Worm (Caenorhabditis elegans): Measurements from ENCODE around the gene ras-2.
"Not testable (repeated sequence)": the region's sequence is repeated elsewhere in the genome, so short reads cannot be mapped to it uniquely, and the experiment has no call there.

Gene ras-2

ce11 chrIII:4748109-4748508, 8.2 kb upstream of the ras-2 start, which contains the start of gene col-89:
Gene col-89, plus strand, starts transcription at chrIII:4748127.
- TF ChIP-seq che-1 (tag; optimal IDR thresholded peaks at IDR 0.05) (no peak), dmd-4 (tag; optimal IDR thresholded peaks at IDR 0.05; ENCODE audit: borderline replicate concordance) (no peak), pax-1 (tag; optimal IDR thresholded peaks at IDR 0.05) (no peak), K09A11.1 (tag; optimal IDR thresholded peaks at IDR 0.05; ENCODE audit: insufficient read depth) (no peak), ceh-22 (tag; optimal IDR thresholded peaks at IDR 0.05) (no peak), npax-4 (tag; optimal IDR thresholded peaks at IDR 0.05) (no peak), ceh-48 (tag; optimal IDR thresholded peaks at IDR 0.05) (no peak), K02D7.2 (tag; optimal IDR thresholded peaks at IDR 0.05) (no peak), Y22D7AL.16 (tag; optimal IDR thresholded peaks at IDR 0.05) (no peak), syd-9 (tag; optimal IDR thresholded peaks at IDR 0.05) (no peak), ref-2 (tag; optimal IDR thresholded peaks at IDR 0.05) (no peak), rnt-1 (tag; optimal IDR thresholded peaks at IDR 0.05) (no peak), odd-2 (tag; optimal IDR thresholded peaks at IDR 0.05) (no peak), nfya-1 (tag; optimal IDR thresholded peaks at IDR 0.05) (no peak), hlh-6 (tag; optimal IDR thresholded peaks at IDR 0.05) (no peak), nhr-232 (tag; optimal IDR thresholded peaks at IDR 0.05) (no peak), eyg-1 (tag; optimal IDR thresholded peaks at IDR 0.05) (no peak)

DNA sequence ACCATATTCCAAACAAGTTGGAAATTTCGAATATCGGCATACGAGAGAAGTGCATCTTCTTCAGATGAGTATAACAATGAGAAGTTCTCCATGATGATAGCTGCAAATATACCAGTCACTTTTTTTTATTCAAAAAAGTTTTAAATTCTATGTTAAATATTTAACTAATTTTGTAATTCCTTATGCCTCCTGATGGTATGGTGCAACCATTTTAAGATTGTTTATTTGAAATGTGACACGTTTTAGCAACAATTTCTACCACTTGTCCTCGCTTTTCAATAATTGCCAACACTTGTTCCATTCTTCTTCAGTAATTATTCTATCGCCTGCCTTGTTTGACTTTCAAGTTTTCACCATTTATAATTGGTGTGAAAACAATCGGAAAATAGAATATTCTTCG, 6.1 kb upstream of the ras-2 start, which contains the start of gene F17C8.6:
F17C8.6 (minus strand) TSS at position 101 of the 400 bp plus-strand sequence.
- TF ChIP-seq pha-2 (tag; optimal IDR thresholded peaks at IDR 0.05): no peak
- no peak for TF ChIP-seq fkh-6 (tag; optimal IDR thresholded peaks at IDR 0.05)
- no peak for TF ChIP-seq C38D4.7 (GFP tag; optimal IDR thresholded peaks at IDR 0.05)
- TF ChIP-seq nfya-1 (tag; optimal IDR thresholded peaks at IDR 0.05): no peak
- TF ChIP-seq pros-1 (tag; optimal IDR thresholded peaks at IDR 0.05): no peak
- TF ChIP-seq pqm-1 (tag; optimal IDR thresholded peaks at IDR 0.05): no peak
- no peak for TF ChIP-seq dve-1 (tag; optimal IDR thresholded peaks at IDR 0.05)
- TF ChIP-seq ceh-22 (tag; optimal IDR thresholded peaks at IDR 0.05): no peak
- no peak for TF ChIP-seq Y22D7AL.16 (tag; optimal IDR thresholded peaks at IDR 0.05)
- TF ChIP-seq sox-4 (tag; optimal IDR thresholded peaks at IDR 0.05): no peak
- no peak for TF ChIP-seq syd-9 (tag; optimal IDR thresholded peaks at IDR 0.05)
- no peak for TF ChIP-seq unc-42 (tag; optimal IDR thresholded peaks at IDR 0.05)
- no peak for TF ChIP-seq fkh-10 (GFP tag; optimal IDR thresholded peaks at IDR 0.05)
- TF ChIP-seq elt-2 (tag; optimal IDR thresholded peaks at IDR 0.05): no peak
- no peak for TF ChIP-seq ama-1 (optimal IDR thresholded peaks at IDR 0.05)
- no peak for TF ChIP-seq pag-3 (tag; optimal IDR thresholded peaks at IDR 0.05; ENCODE audit: borderline replicate concordance)
- TF ChIP-seq ceh-45 (GFP tag; IDR thresholded peaks at IDR 0.05): no peak

DNA sequence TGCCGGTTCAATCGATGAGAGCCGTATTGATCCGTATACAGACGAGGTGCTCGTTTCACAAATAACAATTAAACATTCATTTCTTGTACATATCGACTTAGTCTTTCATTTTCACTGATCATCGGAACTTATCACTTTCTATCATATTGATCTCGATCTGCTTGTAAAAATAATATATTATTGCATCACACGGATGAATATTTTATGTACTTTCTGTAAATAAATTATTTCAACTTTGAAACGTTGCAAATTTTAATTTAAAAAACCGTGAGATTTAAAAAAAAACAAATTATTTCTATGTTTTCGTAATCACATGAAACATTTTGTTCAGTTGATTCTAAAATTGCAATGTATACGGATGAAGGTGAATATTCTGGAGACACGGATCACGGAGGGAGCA, 2.7 kb upstream of the ras-2 start, which contains the start of gene twk-6:
twk-6 (plus strand) TSS at position 301 of the 400 bp plus-strand sequence.
- TF ChIP-seq ceh-14 (tag; optimal IDR thresholded peaks at IDR 0.05); fkh-10 (GFP tag; optimal IDR thresholded peaks at IDR 0.05); ztf-16 (tag; optimal IDR thresholded peaks at IDR 0.05): not testable (repeated sequence)

DNA sequence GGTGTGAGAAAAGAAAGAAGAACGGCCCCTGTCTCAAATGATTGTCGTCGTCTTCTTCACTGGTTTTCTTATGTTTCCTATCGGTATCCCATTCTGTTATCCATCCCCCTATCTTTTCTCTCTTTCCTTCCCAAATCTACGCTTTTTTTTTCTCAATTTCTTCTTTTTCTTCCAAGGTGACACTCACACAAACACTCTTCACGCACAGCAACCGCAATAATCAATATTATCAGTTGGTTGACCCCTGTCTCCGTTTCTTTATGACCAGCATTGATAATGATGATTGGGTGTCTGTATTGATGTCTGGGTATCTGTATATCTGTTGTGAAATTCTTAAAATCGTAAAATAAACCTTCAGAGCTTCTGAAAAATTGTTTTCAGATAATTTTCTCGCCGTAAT, 945 bp upstream of the ras-2 start:
- TF ChIP-seq elt-2 (tag; optimal IDR thresholded peaks at IDR 0.05): peak; percentile 27
- no peak for TF ChIP-seq ceh-48 (tag; optimal IDR thresholded peaks at IDR 0.05)

- TF ChIP-seq hlh-30 (tag; optimal IDR thresholded peaks at IDR 0.05; ENCODE audit: insufficient read depth) (no peak), pag-3 (tag; optimal IDR thresholded peaks at IDR 0.05; ENCODE audit: borderline replicate concordance) (no peak), ets-4 (tag; optimal IDR thresholded peaks at IDR 0.05) (no peak), madf-2 (tag; optimal IDR thresholded peaks at IDR 0.05) (no peak), ceh-45 (GFP tag; IDR thresholded peaks at IDR 0.05) (no peak), pat-9 (tag; optimal IDR thresholded peaks at IDR 0.05) (no peak), ama-1 (optimal IDR thresholded peaks at IDR 0.05) (no peak), ceh-6 (GFP tag; optimal IDR thresholded peaks at IDR 0.05) (no peak), che-1 (tag; optimal IDR thresholded peaks at IDR 0.05) (no peak), unc-3 (GFP tag; conservative IDR thresholded peaks at IDR 0.05) (no peak), unc-3 (tag; optimal IDR thresholded peaks at IDR 0.05) (no peak), sox-4 (tag; optimal IDR thresholded peaks at IDR 0.05) (no peak), elt-4 (tag; optimal IDR thresholded peaks at IDR 0.05) (no peak), ceh-22 (tag; optimal IDR thresholded peaks at IDR 0.05) (no peak), pha-4 (tag; optimal IDR thresholded peaks at IDR 0.05) (no peak), K02D7.2 (tag; optimal IDR thresholded peaks at IDR 0.05) (no peak), ceh-14 (tag; optimal IDR thresholded peaks at IDR 0.05) (no peak)
Observed at ce11 chrIII:4735443-4735842, 4.4 kb downstream of the ras-2 start, which contains the start of gene F17C8.7. Gene F17C8.7, plus strand, starts transcription at chrIII:4735743.

All from whole organism, late embryonic.